Fruit fly (Drosophila melanogaster) whole organism, wandering third instar larva: ENCODE data around the gene CG1640.

Source experiments
- Abd-B ChIP-seq: fragments of >200 bp; optimal IDR thresholded peaks from 2 replicates; lab custom pipeline; 2017; ENCODE audit warnings: missing biosample characterization, missing genetic modification characterization
- CrebA ChIP-seq: fragments of 200-800 bp; sonication (Bioruptor generic); optimal IDR thresholded peaks from 2 replicates; lab custom pipeline; 2016; ENCODE audit warnings: missing biosample characterization, mild to moderate bottlenecking, missing genetic modification characterization, borderline replicate concordance
- dsf ChIP-seq: sonication (Bioruptor generic); optimal IDR thresholded peaks from 2 replicates; lab custom pipeline; 2016; ENCODE audit warnings: missing biosample characterization, missing genetic modification characterization, borderline replicate concordance
- ey ChIP-seq: fragments of 200-800 bp; sonication (Bioruptor generic); optimal IDR thresholded peaks from 2 replicates; lab custom pipeline; 2016; ENCODE audit warnings: missing biosample characterization, missing genetic modification characterization

- TF ChIP-seq Abd-B (GFP tag; lab: Kevin White, UChicago) (no peak), ey (GFP tag; lab: Kevin White, UChicago) (no peak), CrebA (GFP tag; lab: Kevin White, UChicago) (no peak), dsf (GFP tag; lab: Kevin White, UChicago) (no peak)
Observed at dm6 chrX:13401245-13401644, 30.8 kb downstream of the CG1640 start.
